Worm (Caenorhabditis elegans) whole organism, late embryonic: ENCODE data around the gene hrg-3.

Experiments
- K02D7.2 ChIP-seq: sonication (generic microtip); optimal IDR thresholded peaks from 2 replicates; lab custom pipeline; 2017; ENCODE audit warnings: mild to moderate bottlenecking, missing genetic modification characterization, missing compliant biosample characterization
- ama-1 ChIP-seq: fragments of 150-350 bp; optimal IDR thresholded peaks from 2 replicates; lab custom pipeline; 2014
- ets-4 ChIP-seq: sonication (generic microtip); optimal IDR thresholded peaks from 2 replicates; lab custom pipeline; 2016; ENCODE audit warnings: missing genetic modification characterization, missing compliant biosample characterization
- hlh-6 ChIP-seq: sonication (generic microtip); optimal IDR thresholded peaks from 2 replicates; lab custom pipeline; 2016; ENCODE audit warnings: missing genotype, missing genetic modification characterization, missing compliant biosample characterization
- lin-11 ChIP-seq: fragments of 200-800 bp; sonication (Bioruptor generic); optimal IDR thresholded peaks from 2 replicates; lab custom pipeline; 2018; ENCODE audit warnings: mild to moderate bottlenecking, missing genetic modification characterization, missing compliant biosample characterization
- pag-3 ChIP-seq: sonication (generic microtip); optimal IDR thresholded peaks from 2 replicates; lab custom pipeline; 2016; ENCODE audit warnings: missing compliant biosample characterization, missing genetic modification characterization, borderline replicate concordance

DNA sequence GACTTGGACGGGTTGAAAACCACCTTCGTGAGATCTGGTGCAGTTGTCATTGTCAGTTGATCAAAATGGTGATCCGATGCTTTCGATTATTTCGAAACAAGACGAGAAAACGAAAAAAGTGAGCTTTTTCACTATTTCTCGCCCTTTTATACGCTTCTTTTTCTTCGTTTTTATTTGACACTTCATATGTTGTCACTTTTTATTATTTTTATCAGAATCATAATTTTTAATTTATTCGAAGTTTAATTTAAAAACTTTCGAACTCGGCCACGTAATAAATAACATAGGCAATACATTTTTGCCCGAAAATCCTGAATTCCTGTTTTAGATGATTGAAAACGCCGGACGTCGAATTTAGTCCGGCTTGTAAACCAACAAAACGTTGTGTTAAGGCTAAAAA, 1.8 kb upstream of the hrg-3 start, which contains the start of gene F58E6.5:
- no peak for TF ChIP-seq hlh-6 (tag; lab: Kevin White, UChicago)
- TF ChIP-seq pag-3 (tag; lab: Kevin White, UChicago) = no peak
- TF ChIP-seq K02D7.2 (tag; lab: Kevin White, UChicago) = no peak
- no peak for TF ChIP-seq ets-4 (tag; lab: Kevin White, UChicago)
- TF ChIP-seq lin-11 = no peak
- TF ChIP-seq ama-1 (lab: Kevin White, UChicago) = no peak
